Worm (Caenorhabditis elegans) whole organism, midembryonic: ENCODE data around the gene prx-3.

ENCODE experiments used
- T22C8.4 ChIP-seq: fragments of 200-800 bp; sonication (Bioruptor generic); IDR thresholded peaks from 2 replicates; pipeline ENCODE4 v1.3.6; 2022; ENCODE audit warnings: missing genetic modification characterization, missing compliant biosample characterization
- cog-1 ChIP-seq: sonication (generic microtip); optimal IDR thresholded peaks from 2 replicates; lab custom pipeline; 2016; ENCODE audit warnings: missing genetic modification characterization, missing compliant biosample characterization
- flt-1 ChIP-seq: fragments of 200-800 bp; sonication (Bioruptor generic); IDR thresholded peaks from 2 replicates; pipeline ENCODE4 v1.3.6; 2022; ENCODE audit warnings: missing genetic modification characterization, missing compliant biosample characterization
- klf-2 ChIP-seq: fragments of 200-800 bp; sonication (Bioruptor generic); conservative IDR thresholded peaks from 2 replicates; pipeline ENCODE4 v1.3.6; 2022; ENCODE audit warnings: missing genetic modification reagents, missing genetic modification characterization, missing compliant biosample characterization
- med-1 ChIP-seq: sonication (generic microtip); optimal IDR thresholded peaks from 2 replicates; lab custom pipeline; 2017; ENCODE audit warnings: missing genetic modification characterization, mild to moderate bottlenecking, missing compliant biosample characterization, antibody characterized with exemption, missing genetic modification reagents; ENCODE audit not compliant: insufficient read depth
- ref-1 ChIP-seq: fragments of 200-800 bp; sonication (Bioruptor generic); conservative IDR thresholded peaks from 2 replicates; pipeline ENCODE4 v1.3.6; 2022; ENCODE audit warnings: missing genetic modification reagents, missing genetic modification characterization, missing compliant biosample characterization
- tab-1 ChIP-seq: fragments of 200-800 bp; sonication (Bioruptor generic); IDR thresholded peaks from 2 replicates; pipeline ENCODE4 v1.3.6; 2022; ENCODE audit warnings: missing genetic modification characterization, missing compliant biosample characterization
- ztf-23 ChIP-seq: fragments of 200-800 bp; sonication (Bioruptor generic); IDR thresholded peaks from 2 replicates; pipeline ENCODE4 v1.3.6; 2022; ENCODE audit warnings: missing genetic modification reagents, missing genetic modification characterization, missing compliant biosample characterization
- ztf-29 ChIP-seq: fragments of 200-800 bp; sonication (Bioruptor generic); IDR thresholded peaks from 2 replicates; pipeline ENCODE4 v1.3.6; 2022; ENCODE audit warnings: missing genetic modification reagents, missing genetic modification characterization, missing compliant biosample characterization

ce11 chrX:6118086-6118825 is 5.5 kb upstream of the prx-3 start, which contains the start of gene C15H9.2:
- no peak for TF ChIP-seq med-1
- no peak for TF ChIP-seq cog-1 (tag; lab: Kevin White, UChicago)
- TF ChIP-seq tab-1 (GFP tag; lab: Robert Waterston, UW): no peak
- TF ChIP-seq flt-1 (GFP tag; lab: Robert Waterston, UW): no peak
- TF ChIP-seq ref-1 (GFP tag; lab: Robert Waterston, UW): no peak
- TF ChIP-seq ztf-29 (GFP tag; lab: Robert Waterston, UW): no peak
- no peak for TF ChIP-seq T22C8.4 (GFP tag; lab: Robert Waterston, UW)
- TF ChIP-seq klf-2 (GFP tag; lab: Robert Waterston, UW): no peak
- no peak for TF ChIP-seq ztf-23 (GFP tag; lab: Robert Waterston, UW)
